Fruit fly (Drosophila melanogaster): ENCODE measurements around the gene Pus7.

The Pus7 gene

dm6 chr3L:8534386-8535306 is 24.8 kb downstream of the Pus7 start, which contains the start of gene ergic53 (continued):
- TF ChIP-seq CG31388 (GFP tag; optimal IDR thresholded peaks at IDR 0.05) (no peak), CG6175 (GFP tag; IDR thresholded peaks at IDR 0.05) (no peak), CG11723 (GFP tag; optimal IDR thresholded peaks at IDR 0.05) (no peak), CG9727 (GFP tag; optimal IDR thresholded peaks at IDR 0.05) (no peak), trh (GFP tag; optimal IDR thresholded peaks at IDR 0.05) (no peak), CG34376 (GFP tag; optimal IDR thresholded peaks at IDR 0.05) (peak; percentile 15), sima (GFP tag; optimal IDR thresholded peaks at IDR 0.05) (no peak), CrebB (tag; optimal IDR thresholded peaks at IDR 0.05) (no peak), tgo (GFP tag; IDR thresholded peaks at IDR 0.05) (no peak), Pdp1 (GFP tag; optimal IDR thresholded peaks at IDR 0.05) (peak in 1 of 2 experiments; percentile 62), HLH3B (GFP tag; IDR thresholded peaks at IDR 0.05) (no peak), CG33213 (GFP tag; optimal IDR thresholded peaks at IDR 0.05) (no peak), CG6683 (GFP tag; optimal IDR thresholded peaks at IDR 0.05) (no peak), CG32772 (GFP tag; IDR thresholded peaks at IDR 0.05) (no peak), CG16813 (GFP tag; IDR thresholded peaks at IDR 0.05; ENCODE audit: partially characterized antibody) (peak; percentile 77), CG12299 (tag; optimal IDR thresholded peaks at IDR 0.05) (no peak), CG10565 (GFP tag; optimal IDR thresholded peaks at IDR 0.05) (no peak), lov (optimal IDR thresholded peaks at IDR 0.05) (no peak), lov (GFP tag; IDR thresholded peaks at IDR 0.05) (no peak), ind (GFP tag; optimal IDR thresholded peaks at IDR 0.05) (no peak), PHDP (tag; optimal IDR thresholded peaks at IDR 0.05) (no peak), Fer2 (tag; optimal IDR thresholded peaks at IDR 0.05) (no peak), Hr78 (GFP tag; optimal IDR thresholded peaks at IDR 0.05) (no peak), CG6654 (GFP tag; optimal IDR thresholded peaks at IDR 0.05) (no peak), CG10654 (GFP tag; optimal IDR thresholded peaks at IDR 0.05) (no peak), HmgZ (tag; optimal IDR thresholded peaks at IDR 0.05) (no peak), Ptx1 (GFP tag; IDR thresholded peaks at IDR 0.05) (no peak), gfzf (GFP tag; optimal IDR thresholded peaks at IDR 0.05) (no peak), CG11093 (GFP tag; IDR thresholded peaks at IDR 0.05) (no peak), CTCF (GFP tag; optimal IDR thresholded peaks at IDR 0.05) (no peak), ham (GFP tag; IDR thresholded peaks at IDR 0.05) (no peak), Hr39 (optimal IDR thresholded peaks at IDR 0.05) (no peak), cas (GFP tag; IDR thresholded peaks at IDR 0.05) (no peak), HLHmδ (GFP tag; optimal IDR thresholded peaks at IDR 0.05) (no peak), gem (tag; optimal IDR thresholded peaks at IDR 0.05) (no peak), Hmx (GFP tag; optimal IDR thresholded peaks at IDR 0.05) (no peak), dmrt11E (tag; optimal IDR thresholded peaks at IDR 0.05) (no peak), CG11504 (tag; optimal IDR thresholded peaks at IDR 0.05) (no peak), vvl (GFP tag; IDR thresholded peaks at IDR 0.05) (no peak), CG15601 (tag; optimal IDR thresholded peaks at IDR 0.05) (no peak), CG14014 (GFP tag; IDR thresholded peaks at IDR 0.05) (no peak), Drgx (GFP tag; IDR thresholded peaks at IDR 0.05) (no peak), klu (GFP tag; IDR thresholded peaks at IDR 0.05) (no peak), CG17829 (tag; optimal IDR thresholded peaks at IDR 0.05) (peak; percentile 14), CG9215 (GFP tag; IDR thresholded peaks at IDR 0.05) (no peak), CG12155 (GFP tag; optimal IDR thresholded peaks at IDR 0.05) (peak; percentile 22), CG16779 (GFP tag; IDR thresholded peaks at IDR 0.05) (no peak), usp (GFP tag; optimal IDR thresholded peaks at IDR 0.05) (no peak), CG11695 (GFP tag; IDR thresholded peaks at IDR 0.05) (no peak), Nf-YB (GFP tag; optimal IDR thresholded peaks at IDR 0.05) (peak; percentile 14), CG17361 (GFP tag; IDR thresholded peaks at IDR 0.05) (peak; percentile 59; the same call in 2 of the 3 replicates)

Data from whole organism, embryonic.